Worm (Caenorhabditis elegans): ENCODE results near the gene M01H9.5.

DNA sequence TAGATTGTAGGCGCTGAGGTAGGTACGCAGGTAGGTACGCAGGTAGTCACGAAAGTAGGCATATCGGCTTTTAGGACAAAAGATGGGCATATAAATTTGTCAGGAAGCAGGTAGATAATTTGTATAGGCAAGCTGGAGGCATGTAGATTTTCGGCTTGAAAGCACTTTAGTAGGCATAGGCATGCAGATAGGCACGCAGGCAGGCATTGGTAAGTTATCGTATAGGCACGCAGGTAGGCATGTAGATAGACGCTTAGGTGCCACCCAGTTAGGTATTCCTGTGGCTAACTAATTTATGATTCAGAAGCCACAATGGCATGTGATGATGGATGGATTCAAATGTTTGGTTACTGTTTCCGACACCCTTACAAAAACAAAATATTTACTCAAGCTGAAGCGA lies 42.3 kb upstream of the M01H9.5 start:
- TF ChIP-seq unc-130 (GFP tag; optimal IDR thresholded peaks at IDR 0.05) (no peak), unc-62 (GFP tag; optimal IDR thresholded peaks at IDR 0.05) (no peak), zim-3 (tag; optimal IDR thresholded peaks at IDR 0.05) (no peak), ztf-25 (GFP tag; IDR thresholded peaks at IDR 0.05) (no peak), ama-1 (optimal IDR thresholded peaks at IDR 0.05) (no peak), ama-1 (GFP tag; optimal IDR thresholded peaks at IDR 0.05) (no peak), pbrm-1 (GFP tag; IDR thresholded peaks at IDR 0.05) (no peak), pha-4 (tag; optimal IDR thresholded peaks at IDR 0.05) (no peak), mcd-1 (GFP tag; IDR thresholded peaks at IDR 0.05) (no peak), F22D6.2 (tag; optimal IDR thresholded peaks at IDR 0.05) (no peak), tbx-9 (tag; optimal IDR thresholded peaks at IDR 0.05; ENCODE audit: borderline replicate concordance) (no peak), Y56A3A.18 (GFP tag; IDR thresholded peaks at IDR 0.05) (no peak), efl-1 (GFP tag; optimal IDR thresholded peaks at IDR 0.05) (no peak), hmg-20 (GFP tag; IDR thresholded peaks at IDR 0.05) (no peak), ekl-4 (GFP tag; IDR thresholded peaks at IDR 0.05) (no peak)
